Worm (Caenorhabditis elegans) whole organism, early embryonic: ENCODE results near the gene gfi-1.

ENCODE experiments used
- F13C5.2 ChIP-seq: sonication (generic microtip); optimal IDR thresholded peaks from 2 replicates; lab custom pipeline; 2017; ENCODE audit warnings: mild to moderate bottlenecking, missing genetic modification characterization, inconsistent platforms, missing compliant biosample characterization
- aly-1 ChIP-seq: sonication (generic microtip); optimal IDR thresholded peaks from 2 replicates; lab custom pipeline; 2016; ENCODE audit warnings: missing genetic modification characterization, missing compliant biosample characterization
- ama-1 ChIP-seq: fragments of 150-350 bp; optimal IDR thresholded peaks from 2 replicates; lab custom pipeline; 2014
- ceh-36 ChIP-seq: sonication (generic microtip); optimal IDR thresholded peaks from 2 replicates; lab custom pipeline; 2016; ENCODE audit warnings: missing genetic modification characterization, inconsistent platforms, missing compliant biosample characterization
- ets-7 ChIP-seq: sonication (generic microtip); optimal IDR thresholded peaks from 2 replicates; lab custom pipeline; 2016; ENCODE audit warnings: missing genotype, missing genetic modification characterization, missing compliant biosample characterization
- flt-1 ChIP-seq: fragments of 200-800 bp; sonication (Bioruptor generic); IDR thresholded peaks from 2 replicates; pipeline ENCODE4 v1.3.6; 2022; ENCODE audit warnings: missing genetic modification characterization, missing compliant biosample characterization
- hmbx-1 ChIP-seq: sonication (generic microtip); optimal IDR thresholded peaks from 2 replicates; lab custom pipeline; 2016; ENCODE audit warnings: mild to moderate bottlenecking, missing genetic modification characterization, missing compliant biosample characterization
- hmg-4 ChIP-seq: fragments of 200-800 bp; sonication (Bioruptor generic); optimal IDR thresholded peaks from 2 replicates; lab custom pipeline; 2018; ENCODE audit warnings: mild to moderate bottlenecking, missing genetic modification characterization, missing compliant biosample characterization
- pes-1 ChIP-seq: fragments of 200-800 bp; sonication (Bioruptor generic); IDR thresholded peaks from 2 replicates; pipeline ENCODE4 v1.3.6; 2022; ENCODE audit warnings: missing genetic modification reagents, missing genetic modification characterization, missing compliant biosample characterization
- tbx-37 ChIP-seq: fragments of 200-800 bp; sonication (Bioruptor generic); conservative IDR thresholded peaks from 2 replicates; pipeline ENCODE4 v1.3.6; 2022; ENCODE audit warnings: missing genetic modification reagents, missing genetic modification characterization, missing compliant biosample characterization
- tra-4 ChIP-seq: sonication (generic microtip); optimal IDR thresholded peaks from 2 replicates; lab custom pipeline; 2017; ENCODE audit warnings: missing genetic modification characterization, missing compliant biosample characterization

DNA sequence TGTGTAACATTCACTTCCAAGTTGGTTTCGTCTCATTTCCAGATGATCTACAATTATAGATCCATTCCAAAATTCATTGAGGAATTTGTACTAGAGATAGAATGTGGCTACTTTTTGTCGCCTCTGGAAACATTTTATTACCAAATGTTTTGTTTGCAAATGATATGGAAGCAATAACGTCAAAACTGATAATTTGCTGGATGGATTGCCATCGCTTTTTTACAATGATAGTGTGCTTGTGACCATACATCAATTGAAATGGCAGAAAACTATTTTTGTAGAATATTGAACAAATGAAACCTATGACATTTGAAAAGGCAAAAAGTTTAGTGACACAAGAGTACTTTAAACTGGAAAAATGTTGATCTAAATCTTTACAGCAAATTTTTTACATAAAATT, 14.7 kb upstream of the gfi-1 start:
- TF ChIP-seq hmg-4 (GFP tag; lab: Kevin White, UChicago) (no peak), F13C5.2 (tag; lab: Kevin White, UChicago) (no peak), ceh-36 (tag; lab: Kevin White, UChicago) (no peak), ama-1 (lab: Kevin White, UChicago) (no peak), ets-7 (tag; lab: Kevin White, UChicago) (no peak), aly-1 (tag; lab: Kevin White, UChicago) (no peak), hmbx-1 (no peak), pes-1 (no peak), tra-4 (tag; lab: Kevin White, UChicago) (no peak), tbx-37 (no peak), flt-1 (GFP tag; lab: Robert Waterston, UW) (no peak)
